Fruit fly (Drosophila melanogaster) S2 (cell line): Measurements from ENCODE around the gene CG4730.

Experiments
- CG8478 ChIP-seq: fragments of >200 bp; optimal IDR thresholded peaks from 2 replicates; lab custom pipeline; 2018
- CTCF ChIP-seq, 2 experiments: fragments of >200 bp; optimal IDR thresholded peaks; 2 replicates each; lab custom pipeline; 2018

DNA sequence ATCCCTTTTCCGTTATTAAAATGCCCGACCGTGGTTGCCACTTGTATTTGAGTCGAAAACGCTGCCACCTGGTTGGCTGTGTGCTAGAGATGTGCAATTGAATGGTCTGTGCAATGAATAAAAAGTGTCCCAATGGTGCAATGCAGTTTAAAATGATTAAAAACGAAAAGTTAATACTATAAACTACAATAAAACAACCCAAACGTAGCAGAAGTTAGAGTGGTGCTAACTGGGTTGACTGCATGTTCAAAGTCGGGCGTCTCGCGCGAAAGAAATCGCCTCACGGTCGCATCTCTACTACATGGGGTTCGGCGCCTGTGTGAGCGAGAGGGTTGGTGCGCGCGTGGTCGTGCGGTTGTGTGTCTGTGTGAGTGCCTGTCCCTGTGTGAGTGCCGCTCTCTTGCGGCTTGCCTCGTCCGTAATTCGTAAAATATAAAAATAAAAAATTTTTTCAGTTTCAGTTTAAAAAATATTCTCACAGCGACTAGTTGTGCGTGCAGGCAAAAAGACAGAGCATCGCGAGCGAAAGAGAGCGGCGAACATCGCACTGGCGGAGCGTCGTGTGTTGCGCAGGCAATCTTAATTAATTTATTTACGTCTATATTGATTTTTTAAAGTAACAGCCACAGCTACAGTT lies 31.5 kb downstream of the CG4730 start:
- TF ChIP-seq CG8478 (no peak), CTCF (optimal IDR thresholded peaks at IDR 0.05; lab: Kevin White, UChicago) (peak in 1 of 2 experiments; percentile 26)
